Worm (Caenorhabditis elegans) whole organism, L4 larva: ENCODE data around the gene W05H9.2.
A peak's percentile ranks its signal among the peaks of the same experiment; 100 is the strongest.

ENCODE experiments used
- F44E2.7 ChIP-seq: fragments of 200-800 bp; sonication (Bioruptor generic); IDR thresholded peaks from 2 replicates; pipeline ENCODE4 v2.1.2; 2022; ENCODE audit warnings: missing genetic modification characterization, missing compliant biosample characterization
- T26A8.4 ChIP-seq: fragments of 200-800 bp; sonication (Bioruptor generic); IDR thresholded peaks from 2 replicates; pipeline ENCODE4 v1.3.6; 2022; ENCODE audit warnings: missing genetic modification characterization, missing compliant biosample characterization
- Y48G9A.11 ChIP-seq: fragments of 200-800 bp; sonication (Bioruptor generic); IDR thresholded peaks from 2 replicates; pipeline ENCODE4 v1.3.6; 2022; ENCODE audit warnings: missing genetic modification reagents, missing genetic modification characterization, missing compliant biosample characterization
- Y75B8A.6 ChIP-seq: fragments of 200-800 bp; sonication (Bioruptor generic); IDR thresholded peaks from 2 replicates; pipeline ENCODE4 v1.3.6; 2022; ENCODE audit warnings: missing genetic modification reagents, missing genetic modification characterization, missing compliant biosample characterization
- ZK546.5 ChIP-seq, 2 experiments: sonication (generic microtip); optimal IDR thresholded peaks; 2 replicates each; lab custom pipeline; 2017; ENCODE audit warnings: missing biosample characterization in 2 of 2, missing genetic modification characterization in 2 of 2
- aha-1 ChIP-seq: fragments of 150-350 bp; peaks from one replicate; lab custom pipeline; 2014; ENCODE audit warnings: missing biosample characterization, missing genetic modification characterization
- aly-2 ChIP-seq: sonication (generic microtip); optimal IDR thresholded peaks from 2 replicates; lab custom pipeline; 2018; ENCODE audit warnings: missing biosample characterization, missing genetic modification characterization
- arid-1 ChIP-seq: fragments of 200-800 bp; sonication (Bioruptor generic); conservative IDR thresholded peaks from 2 replicates; pipeline ENCODE4 v1.3.6; 2022; ENCODE audit warnings: missing genetic modification reagents, missing genetic modification characterization, missing compliant biosample characterization
- attf-4 ChIP-seq: sonication (generic microtip); optimal IDR thresholded peaks from 3 replicates; lab custom pipeline; 2017; ENCODE audit warnings: missing biosample characterization, missing genetic modification characterization
- ceh-28 ChIP-seq: fragments of 150-350 bp; optimal IDR thresholded peaks from 2 replicates; lab custom pipeline; 2014; ENCODE audit warnings: missing biosample characterization, missing genetic modification reagents, missing genetic modification characterization
- ceh-32 ChIP-seq: sonication (generic microtip); optimal IDR thresholded peaks from 2 replicates; lab custom pipeline; 2016; ENCODE audit warnings: mild to moderate bottlenecking, missing genetic modification characterization, missing compliant biosample characterization; ENCODE audit not compliant: poor library complexity
- ceh-44 ChIP-seq: fragments of 200-800 bp; sonication (Bioruptor generic); IDR thresholded peaks from 2 replicates; pipeline ENCODE4 v1.3.6; 2022; ENCODE audit warnings: missing genetic modification reagents, missing genetic modification characterization, missing compliant biosample characterization
- ctbp-1 ChIP-seq: fragments of 200-800 bp; sonication (Bioruptor generic); IDR thresholded peaks from 2 replicates; pipeline ENCODE4 v1.3.6; 2022; ENCODE audit warnings: missing genetic modification reagents, missing genetic modification characterization, missing compliant biosample characterization
- daf-12 ChIP-seq: fragments of 150-350 bp; optimal IDR thresholded peaks from 2 replicates; lab custom pipeline; 2014; ENCODE audit warnings: missing biosample characterization, missing genetic modification reagents, missing genetic modification characterization
- daf-8 ChIP-seq: fragments of 200-800 bp; sonication (Bioruptor generic); IDR thresholded peaks from 2 replicates; pipeline ENCODE4 v1.3.6; 2022; ENCODE audit warnings: missing genetic modification characterization, missing compliant biosample characterization
- dmd-6 ChIP-seq: fragments of 200-800 bp; sonication (Bioruptor generic); IDR thresholded peaks from 2 replicates; pipeline ENCODE4 v1.3.6; 2022; ENCODE audit warnings: missing genetic modification reagents, missing genetic modification characterization, missing compliant biosample characterization
- dmd-8 ChIP-seq: fragments of 200-800 bp; sonication (Bioruptor generic); IDR thresholded peaks from 2 replicates; pipeline ENCODE4 v1.3.6; 2022; ENCODE audit warnings: missing genetic modification characterization, missing compliant biosample characterization
- dmd-9 ChIP-seq: fragments of 200-800 bp; sonication (Bioruptor generic); IDR thresholded peaks from 2 replicates; pipeline ENCODE4 v1.3.6; 2022; ENCODE audit warnings: missing genetic modification reagents, missing genetic modification characterization, missing compliant biosample characterization
- dpl-1 ChIP-seq: fragments of 150-350 bp; optimal IDR thresholded peaks from 2 replicates; lab custom pipeline; 2014; ENCODE audit warnings: missing biosample characterization, missing genetic modification reagents, missing genetic modification characterization
- dve-1 ChIP-seq: sonication (generic microtip); optimal IDR thresholded peaks from 2 replicates; lab custom pipeline; 2017; ENCODE audit warnings: antibody characterized with exemption, mild to moderate bottlenecking, missing genetic modification characterization, missing compliant biosample characterization; ENCODE audit not compliant: insufficient read depth
- egl-27 ChIP-seq: sonication (generic microtip); optimal IDR thresholded peaks from 3 replicates; lab custom pipeline; 2017; ENCODE audit warnings: missing biosample characterization, missing genetic modification reagents, missing genetic modification characterization
- egl-43 ChIP-seq: fragments of 200-800 bp; sonication (Bioruptor generic); IDR thresholded peaks from 2 replicates; pipeline ENCODE4 v1.3.6; 2022; ENCODE audit warnings: missing genetic modification reagents, missing genetic modification characterization, missing compliant biosample characterization
- fos-1 ChIP-seq: fragments of 150-350 bp; optimal IDR thresholded peaks from 2 replicates; lab custom pipeline; 2014; ENCODE audit warnings: missing biosample characterization, missing genetic modification characterization
- gei-8 ChIP-seq: fragments of 200-800 bp; sonication (Bioruptor generic); optimal IDR thresholded peaks from 2 replicates; lab custom pipeline; 2018; ENCODE audit warnings: mild to moderate bottlenecking, missing genetic modification characterization, missing compliant biosample characterization
- hif-1 ChIP-seq, 2 experiments: sonication (generic microtip); optimal IDR thresholded peaks; 2 replicates each; lab custom pipeline; 2016 to 2017; ENCODE audit warnings: missing compliant biosample characterization in 2 of 2, missing genetic modification characterization in 2 of 2, missing genetic modification reagents in 2 of 2, missing genotype in 2 of 2, mild to moderate bottlenecking in 1 of 2
- hlh-30 ChIP-seq: sonication (generic microtip); optimal IDR thresholded peaks from 2 replicates; lab custom pipeline; 2017; ENCODE audit warnings: antibody characterized with exemption, mild to moderate bottlenecking, missing genetic modification characterization, missing compliant biosample characterization; ENCODE audit not compliant: insufficient read depth
- hmg-1.1 ChIP-seq: fragments of 200-800 bp; sonication (Bioruptor generic); IDR thresholded peaks from 2 replicates; pipeline ENCODE4 v1.3.6; 2022; ENCODE audit warnings: missing genetic modification reagents, missing genetic modification characterization, missing compliant biosample characterization
- jun-1 ChIP-seq: fragments of 150-350 bp; optimal IDR thresholded peaks from 2 replicates; lab custom pipeline; 2014; ENCODE audit warnings: missing biosample characterization, missing genetic modification reagents, missing genetic modification characterization
- lim-7 ChIP-seq: fragments of 200-800 bp; sonication (Bioruptor generic); IDR thresholded peaks from 2 replicates; pipeline ENCODE4 v1.3.6; 2022; ENCODE audit warnings: missing genetic modification characterization, missing compliant biosample characterization
- lin-1 ChIP-seq: fragments of 200-800 bp; sonication (Bioruptor generic); IDR thresholded peaks from 2 replicates; pipeline ENCODE4 v1.3.6; 2022; ENCODE audit warnings: missing genetic modification reagents, missing genetic modification characterization, missing compliant biosample characterization
- lin-38 ChIP-seq: fragments of 200-800 bp; sonication (Bioruptor generic); IDR thresholded peaks from 2 replicates; pipeline ENCODE4 v1.3.6; 2022; ENCODE audit warnings: missing genetic modification reagents, missing genetic modification characterization, missing compliant biosample characterization
- lsy-2 ChIP-seq, 2 experiments: fragments of 150-350 bp in 1 of 2; sonication (generic microtip) in 1 of 2; optimal IDR thresholded peaks; 2 replicates each; lab custom pipeline; 2014 to 2017; ENCODE audit warnings: missing biosample characterization in 2 of 2, missing genetic modification characterization in 2 of 2
- mdl-1 ChIP-seq, 2 experiments: fragments of 150-350 bp in 1 of 2; sonication (generic microtip) in 1 of 2; optimal IDR thresholded peaks; 2 replicates each; lab custom pipeline; 2014 to 2017; ENCODE audit warnings: missing biosample characterization in 2 of 2, missing genetic modification characterization in 2 of 2
- mdt-29 ChIP-seq: fragments of 200-800 bp; sonication (Bioruptor generic); IDR thresholded peaks from 2 replicates; pipeline ENCODE4 v1.3.6; 2022; ENCODE audit warnings: missing genetic modification reagents, missing genetic modification characterization, missing compliant biosample characterization
- mes-2 ChIP-seq: sonication (generic microtip); optimal IDR thresholded peaks from 2 replicates; lab custom pipeline; 2016; ENCODE audit warnings: missing genotype, mild to moderate bottlenecking, missing genetic modification characterization, missing compliant biosample characterization; ENCODE audit not compliant: poor library complexity, severe bottlenecking
- mxl-3 ChIP-seq: fragments of 200-800 bp; sonication (Bioruptor generic); optimal IDR thresholded peaks from 2 replicates; lab custom pipeline; 2018; ENCODE audit warnings: mild to moderate bottlenecking, missing genetic modification characterization, missing compliant biosample characterization
- nhr-102 ChIP-seq: sonication (generic microtip); optimal IDR thresholded peaks from 2 replicates; lab custom pipeline; 2016; ENCODE audit warnings: mild to moderate bottlenecking, missing genetic modification characterization, moderate library complexity, missing compliant biosample characterization
- nhr-111 ChIP-seq: fragments of 200-800 bp; sonication (Bioruptor generic); optimal IDR thresholded peaks from 2 replicates; lab custom pipeline; 2018; ENCODE audit warnings: mild to moderate bottlenecking, missing genetic modification characterization, missing compliant biosample characterization
- nhr-76 ChIP-seq: fragments of 150-350 bp; optimal IDR thresholded peaks from 2 replicates; lab custom pipeline; 2014; ENCODE audit warnings: missing biosample characterization, missing genetic modification characterization
- set-16 ChIP-seq: fragments of 200-800 bp; sonication (Bioruptor generic); IDR thresholded peaks from 2 replicates; pipeline ENCODE4 v1.3.6; 2022; ENCODE audit warnings: missing genetic modification reagents, missing genetic modification characterization, missing compliant biosample characterization
- snpc-1.2 ChIP-seq: fragments of 200-800 bp; sonication (Bioruptor generic); IDR thresholded peaks from 2 replicates; pipeline ENCODE4 v1.3.6; 2022; ENCODE audit warnings: missing genetic modification reagents, missing genetic modification characterization, missing compliant biosample characterization
- spr-3 ChIP-seq: fragments of 200-800 bp; sonication (Bioruptor generic); optimal IDR thresholded peaks from 2 replicates; lab custom pipeline; 2018; ENCODE audit warnings: mild to moderate bottlenecking, missing genetic modification characterization, missing compliant biosample characterization
- tra-1 ChIP-seq: fragments of 200-800 bp; sonication (Bioruptor generic); IDR thresholded peaks from 2 replicates; pipeline ENCODE4 v1.3.6; 2022; ENCODE audit warnings: missing genetic modification reagents, missing genetic modification characterization, missing compliant biosample characterization
- vab-7 ChIP-seq: fragments of 200-800 bp; sonication (Bioruptor generic); IDR thresholded peaks from 2 replicates; pipeline ENCODE4 v1.3.6; 2022; ENCODE audit warnings: missing genetic modification reagents, missing genetic modification characterization, missing compliant biosample characterization
- zag-1 ChIP-seq: fragments of 150-350 bp; optimal IDR thresholded peaks from 2 replicates; lab custom pipeline; 2014; ENCODE audit warnings: missing biosample characterization, missing genetic modification characterization
- zfp-2 ChIP-seq: sonication (generic microtip); optimal IDR thresholded peaks from 2 replicates; lab custom pipeline; 2016; ENCODE audit warnings: mild to moderate bottlenecking, missing genetic modification characterization, missing compliant biosample characterization
- zfp-3 ChIP-seq: fragments of 200-800 bp; sonication (Bioruptor generic); conservative IDR thresholded peaks from 2 replicates; pipeline ENCODE4 v1.3.6; 2022; ENCODE audit warnings: missing genetic modification reagents, missing genetic modification characterization, missing compliant biosample characterization
- ztf-11 ChIP-seq: fragments of 150-350 bp; optimal IDR thresholded peaks from 2 replicates; lab custom pipeline; 2014; ENCODE audit warnings: missing biosample characterization, missing genetic modification characterization

Gene W05H9.2

DNA sequence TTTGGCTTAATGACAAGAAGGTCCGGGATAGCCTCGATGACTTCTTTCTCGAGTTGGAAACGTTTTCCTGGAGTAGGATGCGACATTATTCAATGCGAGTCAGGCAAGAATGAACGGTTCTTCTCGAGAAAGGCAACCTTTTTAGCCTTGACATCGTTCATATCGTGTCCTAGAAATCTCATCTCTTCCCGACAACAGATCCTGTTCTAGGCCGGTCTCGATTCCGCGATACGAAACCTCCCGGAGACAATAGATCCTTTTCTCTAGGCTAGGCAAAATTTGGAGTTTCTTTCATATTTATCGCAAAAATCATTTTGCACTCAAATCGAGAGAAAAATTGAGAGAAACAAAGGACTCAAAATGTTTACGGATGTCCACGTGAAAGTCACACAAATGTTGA, 27.9 kb upstream of the W05H9.2 start, which contains the start of gene rml-3:
Gene rml-3, minus strand, starts transcription at position 93 of the 400 bp plus-strand sequence.
- TF ChIP-seq daf-8 (no peak), jun-1 (tag; lab: Kevin White, UChicago) (no peak), ceh-44 (GFP tag; lab: Robert Waterston, UW) (no peak), dmd-6 (GFP tag; lab: Robert Waterston, UW) (0 out of 2 replicates have a peak, but pooled peaks have one; percentile 14), F44E2.7 (GFP tag; lab: Robert Waterston, UW) (no peak)

DNA sequence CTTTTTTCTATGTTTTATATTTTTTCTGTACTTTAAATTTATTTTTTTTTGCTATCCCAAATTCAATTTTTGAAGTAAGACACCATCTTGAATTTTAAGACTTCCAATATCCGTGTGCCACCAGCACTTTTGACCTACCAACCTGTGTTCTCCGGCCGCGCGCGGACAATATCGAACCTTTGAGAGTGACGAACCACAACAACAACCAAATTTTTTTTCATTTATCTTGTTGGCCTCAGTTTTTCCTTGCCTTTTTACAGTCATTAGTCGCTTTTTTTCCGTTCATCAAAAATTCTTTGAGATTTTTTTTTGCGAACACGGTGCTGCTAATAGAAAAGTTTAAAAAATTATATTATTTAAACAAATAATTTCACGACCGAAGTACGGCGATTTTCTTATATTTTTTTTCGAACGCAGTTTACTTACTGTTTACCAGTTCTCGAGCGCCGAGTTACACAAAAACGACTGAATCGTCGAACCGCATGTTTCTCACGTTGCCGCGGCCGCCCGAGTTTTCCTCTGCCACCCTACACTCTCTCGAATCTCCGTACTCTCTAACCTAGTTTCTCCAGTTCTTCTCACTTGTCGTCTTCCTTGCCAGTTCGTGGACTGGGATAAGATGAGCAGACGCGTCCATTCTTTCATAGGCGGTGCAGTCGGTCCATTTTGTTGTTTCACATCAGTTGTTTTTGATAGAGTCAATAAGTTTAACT, 26.8 kb upstream of the W05H9.2 start:
- TF ChIP-seq aha-1 (tag; lab: Kevin White, UChicago) (peak; percentile 2), zfp-2 (tag; lab: Kevin White, UChicago) (no peak), daf-12 (tag; lab: Kevin White, UChicago) (no peak), dpl-1 (GFP tag; lab: Kevin White, UChicago) (no peak), dmd-8 (no peak), ztf-11 (tag; lab: Kevin White, UChicago) (no peak), spr-3 (GFP tag; lab: Kevin White, UChicago) (no peak), lim-7 (no peak), aly-2 (tag; lab: Kevin White, UChicago) (no peak), vab-7 (GFP tag; lab: Robert Waterston, UW) (no peak), nhr-111 (GFP tag; lab: Kevin White, UChicago) (no peak), nhr-102 (tag; lab: Kevin White, UChicago) (no peak), set-16 (GFP tag; lab: Robert Waterston, UW) (no peak), zfp-3 (GFP tag; lab: Robert Waterston, UW) (no peak), lin-38 (GFP tag; lab: Robert Waterston, UW) (no peak), mdt-29 (GFP tag; lab: Robert Waterston, UW) (no peak), hlh-30 (no peak), egl-27 (no peak), ceh-44 (GFP tag; lab: Robert Waterston, UW) (no peak), arid-1 (GFP tag; lab: Robert Waterston, UW) (no peak), mes-2 (tag; lab: Kevin White, UChicago) (no peak), dmd-9 (GFP tag; lab: Robert Waterston, UW) (no peak), hmg-1.1 (GFP tag; lab: Robert Waterston, UW) (peak; percentile 53; the same call in 1 of the 2 replicates), zag-1 (tag; lab: Kevin White, UChicago) (no peak), dve-1 (no peak), tra-1 (GFP tag; lab: Robert Waterston, UW) (no peak), Y48G9A.11 (GFP tag; lab: Robert Waterston, UW) (no peak), ZK546.5 (tag; optimal IDR thresholded peaks at IDR 0.05; lab: Kevin White, UChicago) (no peak), ceh-32 (tag; lab: Kevin White, UChicago) (no peak), T26A8.4 (GFP tag; lab: Robert Waterston, UW) (no peak), ctbp-1 (GFP tag; lab: Robert Waterston, UW) (no peak), fos-1 (no peak), egl-43 (GFP tag; lab: Robert Waterston, UW) (no peak), snpc-1.2 (GFP tag; lab: Robert Waterston, UW) (no peak), mxl-3 (GFP tag; lab: Kevin White, UChicago) (peak; percentile 96), Y75B8A.6 (GFP tag; lab: Robert Waterston, UW) (no peak), attf-4 (tag; lab: Kevin White, UChicago) (no peak), lin-1 (no peak), ceh-28 (no peak), gei-8 (no peak), mdl-1 (tag; optimal IDR thresholded peaks at IDR 0.05; lab: Kevin White, UChicago) (peak in 1 of 2 experiments; percentile 56), jun-1 (tag; lab: Kevin White, UChicago) (no peak), nhr-76 (no peak), hif-1 (tag; optimal IDR thresholded peaks at IDR 0.05; lab: Kevin White, UChicago) (peak in 1 of 2 experiments; percentile 53), lsy-2 (tag; optimal IDR thresholded peaks at IDR 0.05; lab: Kevin White, UChicago) (peak in 1 of 2 experiments; percentile 19)
